Worm (Caenorhabditis elegans): ENCODE data around the gene F02D8.4.

- TF ChIP-seq ztf-11 (tag; optimal IDR thresholded peaks at IDR 0.05): no peak
- TF ChIP-seq zag-1 (tag; optimal IDR thresholded peaks at IDR 0.05): no peak
- no peak for TF ChIP-seq nhr-11 (tag; optimal IDR thresholded peaks at IDR 0.05)
- TF ChIP-seq egl-27 (tag; optimal IDR thresholded peaks at IDR 0.05): no peak
- TF ChIP-seq unc-62 (GFP tag; optimal IDR thresholded peaks at IDR 0.05): no peak
Observed at ce11 chrV:15020732-15021131, 36.0 kb downstream of the F02D8.4 start, which contains the start of gene F14H8.5.

Measured in whole organism, L3 larva.